Worm (Caenorhabditis elegans) whole organism, dauer: ENCODE data around the gene C16C8.14.
"Not testable (repeated sequence)": the region's sequence is repeated elsewhere in the genome, so short reads cannot be mapped to it uniquely, and the experiment has no call there.

Experiments used
- unc-62 ChIP-seq: sonication (generic microtip); optimal IDR thresholded peaks from 2 replicates; lab custom pipeline; 2017; ENCODE audit warnings: missing biosample characterization, missing genetic modification reagents, missing genetic modification characterization

The C16C8.14 gene

ce11 chrII:3449514-3449913 is at the start of gene C16C8.14:
Gene C16C8.14, plus strand, starts transcription at chrII:3449814.
- TF ChIP-seq unc-62 (GFP tag; lab: Kevin White, UChicago) = not testable (repeated sequence)

ce11 chrII:3402854-3403253 is 46.8 kb upstream of the C16C8.14 start, which contains the start of gene nep-10:
Gene nep-10, minus strand, starts transcription at chrII:3402954.
- TF ChIP-seq unc-62 (GFP tag; lab: Kevin White, UChicago) = no peak

- no peak for TF ChIP-seq unc-62 (GFP tag; lab: Kevin White, UChicago)
These were observed 46.1 kb upstream of the C16C8.14 start, which contains the start of gene nep-8 for ce11 chrII:3403535-3403934. Gene nep-8, plus strand, starts transcription at chrII:3403835.

- TF ChIP-seq unc-62 (GFP tag; lab: Kevin White, UChicago) = no peak
These were observed 35.2 kb upstream of the C16C8.14 start, which contains the start of the genes F18A12.7 and F18A12.2 for ce11 chrII:3414383-3414910. Gene F18A12.7, minus strand, starts transcription at chrII:3414483. Gene F18A12.2, plus strand, starts transcription at chrII:3414860.

ce11 chrII:3416528-3416927 is 33.1 kb upstream of the C16C8.14 start, which contains the start of gene nep-6:
Gene nep-6, plus strand, starts transcription at chrII:3416828.
- TF ChIP-seq unc-62 (GFP tag; lab: Kevin White, UChicago) = no peak

- TF ChIP-seq unc-62 (GFP tag; lab: Kevin White, UChicago) = no peak
These were observed 26.7 kb upstream of the C16C8.14 start for ce11 chrII:3422938-3423337.

- TF ChIP-seq unc-62 (GFP tag; lab: Kevin White, UChicago) = no peak
These were observed 24.2 kb upstream of the C16C8.14 start, which contains the start of gene nep-11 for ce11 chrII:3425433-3425832. Gene nep-11, minus strand, starts transcription at chrII:3425533.

ce11 chrII:3428158-3428704 is 21.4 kb upstream of the C16C8.14 start:
- no peak for TF ChIP-seq unc-62 (GFP tag; lab: Kevin White, UChicago)

ce11 chrII:3429400-3429799 is 20.2 kb upstream of the C16C8.14 start, which contains the start of gene C16C8.18:
Gene C16C8.18, plus strand, starts transcription at chrII:3429700.
- no peak for TF ChIP-seq unc-62 (GFP tag; lab: Kevin White, UChicago)

- TF ChIP-seq unc-62 (GFP tag; lab: Kevin White, UChicago) = no peak
These were observed 14.6 kb upstream of the C16C8.14 start for ce11 chrII:3434893-3435503.

ce11 chrII:3436412-3436811 is 13.2 kb upstream of the C16C8.14 start, which contains the start of gene skpo-2:
Gene skpo-2, minus strand, starts transcription at chrII:3436512.
- TF ChIP-seq unc-62 (GFP tag; lab: Kevin White, UChicago) = no peak

ce11 chrII:3437393-3437792 is 12.2 kb upstream of the C16C8.14 start:
- TF ChIP-seq unc-62 (GFP tag; lab: Kevin White, UChicago) = no peak

ce11 chrII:3438280-3438679 is 11.3 kb upstream of the C16C8.14 start:
- TF ChIP-seq unc-62 (GFP tag; lab: Kevin White, UChicago) = no peak

- no peak for TF ChIP-seq unc-62 (GFP tag; lab: Kevin White, UChicago)
These were observed 10.3 kb upstream of the C16C8.14 start for ce11 chrII:3439244-3439698.

- TF ChIP-seq unc-62 (GFP tag; lab: Kevin White, UChicago) = no peak
These were observed 9.6 kb upstream of the C16C8.14 start for ce11 chrII:3439842-3440640.

- TF ChIP-seq unc-62 (GFP tag; lab: Kevin White, UChicago) = no peak
These were observed 9.0 kb upstream of the C16C8.14 start, which contains the start of gene C16C8.17 for ce11 chrII:3440641-3440926. Gene C16C8.17, plus strand, starts transcription at chrII:3440827.
